Worm (Caenorhabditis elegans) whole organism, young adult: Measurements from ENCODE around the gene col-118.
A peak's percentile ranks its signal among the peaks of the same experiment; 100 is the strongest.

ENCODE experiments used
- B0019.2 ChIP-seq: fragments of 200-800 bp; sonication (Bioruptor generic); conservative IDR thresholded peaks from 2 replicates; pipeline ENCODE4 v1.3.6; 2022; ENCODE audit warnings: missing genetic modification reagents, missing genetic modification characterization, missing compliant biosample characterization
- F33H1.4 ChIP-seq: fragments of 200-800 bp; sonication (Bioruptor generic); IDR thresholded peaks from 2 replicates; pipeline ENCODE4 v1.3.6; 2022; ENCODE audit warnings: missing genetic modification reagents, missing genetic modification characterization, missing compliant biosample characterization
- F37B4.10 ChIP-seq: fragments of 200-800 bp; sonication (Bioruptor generic); IDR thresholded peaks from 2 replicates; pipeline ENCODE4 v1.3.6; 2022; ENCODE audit warnings: missing genetic modification characterization, missing compliant biosample characterization
- K11D2.4 ChIP-seq: fragments of 200-800 bp; sonication (Bioruptor generic); IDR thresholded peaks from 2 replicates; pipeline ENCODE4 v1.3.6; 2022; ENCODE audit warnings: missing genetic modification reagents, missing genetic modification characterization, missing compliant biosample characterization
- K12H6.12 ChIP-seq: fragments of 200-800 bp; sonication (Bioruptor generic); optimal IDR thresholded peaks from 2 replicates; lab custom pipeline; 2018; ENCODE audit warnings: mild to moderate bottlenecking, missing genetic modification characterization, missing compliant biosample characterization
- T26A5.8 ChIP-seq: sonication (generic microtip); optimal IDR thresholded peaks from 2 replicates; lab custom pipeline; 2016; ENCODE audit warnings: missing genetic modification characterization, missing compliant biosample characterization
- Y67H2A.10 ChIP-seq: fragments of 200-800 bp; sonication (Bioruptor generic); conservative IDR thresholded peaks from 2 replicates; pipeline ENCODE4 v1.3.6; 2022; ENCODE audit warnings: missing genetic modification reagents, missing genetic modification characterization, missing compliant biosample characterization
- aptf-2 ChIP-seq: fragments of 200-800 bp; sonication (Bioruptor generic); conservative IDR thresholded peaks from 2 replicates; pipeline ENCODE4 v1.3.6; 2022; ENCODE audit warnings: missing genetic modification reagents, missing genetic modification characterization, missing compliant biosample characterization
- aptf-3 ChIP-seq: fragments of 200-800 bp; sonication (Bioruptor generic); IDR thresholded peaks from 2 replicates; pipeline ENCODE4 v1.3.6; 2022; ENCODE audit warnings: missing genetic modification characterization, missing compliant biosample characterization
- attf-3 ChIP-seq: fragments of 200-800 bp; sonication (Bioruptor generic); conservative IDR thresholded peaks from 2 replicates; pipeline ENCODE4 v1.3.6; 2022; ENCODE audit warnings: missing genetic modification reagents, missing genetic modification characterization, missing compliant biosample characterization
- attf-5 ChIP-seq: fragments of 200-800 bp; sonication (Bioruptor generic); optimal IDR thresholded peaks from 2 replicates; lab custom pipeline; 2018; ENCODE audit warnings: mild to moderate bottlenecking, missing genetic modification characterization, missing compliant biosample characterization
- attf-6 ChIP-seq: fragments of 200-800 bp; sonication (Bioruptor generic); IDR thresholded peaks from 2 replicates; pipeline ENCODE4 v1.3.6; 2022; ENCODE audit warnings: missing genetic modification reagents, missing genetic modification characterization, missing compliant biosample characterization
- bed-1 ChIP-seq: fragments of 200-800 bp; sonication (Bioruptor generic); IDR thresholded peaks from 2 replicates; pipeline ENCODE4 v1.3.6; 2022; ENCODE audit warnings: missing genetic modification reagents, missing genetic modification characterization, missing compliant biosample characterization
- cebp-1 ChIP-seq, 2 experiments: fragments of 200-800 bp in 1 of 2; sonication (Bioruptor generic) in 1 of 2; sonication (generic microtip) in 1 of 2; IDR thresholded peaks in 1 of 2; optimal IDR thresholded peaks in 1 of 2; 2 replicates each; pipeline versions ENCODE4 v1.3.6 to Lab custom; 2017 to 2022; ENCODE audit warnings: missing compliant biosample characterization in 2 of 2, missing genetic modification characterization in 2 of 2, mild to moderate bottlenecking in 1 of 2, missing genetic modification reagents in 1 of 2, moderate library complexity in 1 of 2
- cebp-2 ChIP-seq: fragments of 200-800 bp; sonication (Bioruptor generic); IDR thresholded peaks from 2 replicates; pipeline ENCODE4 v1.3.6; 2022; ENCODE audit warnings: missing genetic modification characterization, missing compliant biosample characterization
- ceh-40 ChIP-seq: fragments of 200-800 bp; sonication (Bioruptor generic); IDR thresholded peaks from 2 replicates; pipeline ENCODE4 v1.3.6; 2022; ENCODE audit warnings: missing genetic modification characterization, missing compliant biosample characterization
- dpl-1 ChIP-seq: fragments of 150-350 bp; optimal IDR thresholded peaks from 2 replicates; lab custom pipeline; 2014; ENCODE audit warnings: missing biosample characterization, missing genetic modification reagents, missing genetic modification characterization
- egrh-3 ChIP-seq: fragments of 200-800 bp; sonication (Bioruptor generic); IDR thresholded peaks from 2 replicates; pipeline ENCODE4 v1.3.6; 2022; ENCODE audit warnings: missing genetic modification reagents, missing genetic modification characterization, missing compliant biosample characterization
- hlh-12 ChIP-seq: sonication (generic microtip); optimal IDR thresholded peaks from 2 replicates; lab custom pipeline; 2016; ENCODE audit warnings: missing genetic modification characterization, missing compliant biosample characterization
- hmg-20 ChIP-seq: fragments of 200-800 bp; sonication (Bioruptor generic); IDR thresholded peaks from 2 replicates; pipeline ENCODE4 v1.3.6; 2022; ENCODE audit warnings: missing genetic modification reagents, missing genetic modification characterization, missing compliant biosample characterization
- lag-1 ChIP-seq: fragments of 200-800 bp; sonication (Bioruptor generic); IDR thresholded peaks from 2 replicates; pipeline ENCODE4 v1.3.6; 2022; ENCODE audit warnings: missing genetic modification reagents, missing genetic modification characterization, missing compliant biosample characterization
- let-526 ChIP-seq: fragments of 200-800 bp; sonication (Bioruptor generic); IDR thresholded peaks from 2 replicates; pipeline ENCODE4 v1.3.6; 2022; ENCODE audit warnings: missing genetic modification reagents, missing genetic modification characterization, missing compliant biosample characterization
- lin-26 ChIP-seq: fragments of 200-800 bp; sonication (Bioruptor generic); IDR thresholded peaks from 2 replicates; pipeline ENCODE4 v1.3.6; 2022; ENCODE audit warnings: missing genetic modification reagents, missing genetic modification characterization, missing compliant biosample characterization
- lin-40 ChIP-seq: sonication (generic microtip); optimal IDR thresholded peaks from 2 replicates; lab custom pipeline; 2016; ENCODE audit warnings: missing genetic modification characterization, mild to moderate bottlenecking, missing compliant biosample characterization, missing genotype, missing genetic modification reagents
- lin-54 ChIP-seq: fragments of 200-800 bp; sonication (Bioruptor generic); optimal IDR thresholded peaks from 2 replicates; lab custom pipeline; 2018; ENCODE audit warnings: mild to moderate bottlenecking, missing genetic modification characterization, missing compliant biosample characterization
- lsl-1 ChIP-seq: fragments of 200-800 bp; sonication (Bioruptor generic); optimal IDR thresholded peaks from 2 replicates; lab custom pipeline; 2018; ENCODE audit warnings: mild to moderate bottlenecking, missing genetic modification characterization, moderate library complexity, missing compliant biosample characterization
- madf-6 ChIP-seq: fragments of 200-800 bp; sonication (Bioruptor generic); IDR thresholded peaks from 2 replicates; pipeline ENCODE4 v1.3.6; 2022; ENCODE audit warnings: missing genetic modification reagents, missing genetic modification characterization, missing compliant biosample characterization
- mel-28 ChIP-seq: sonication (generic microtip); optimal IDR thresholded peaks from 2 replicates; lab custom pipeline; 2016; ENCODE audit warnings: borderline replicate concordance, mild to moderate bottlenecking, missing genetic modification characterization, missing compliant biosample characterization
- nhr-179 ChIP-seq: sonication (generic microtip); optimal IDR thresholded peaks from 2 replicates; lab custom pipeline; 2016; ENCODE audit warnings: mild to moderate bottlenecking, missing genetic modification characterization, missing compliant biosample characterization
- nhr-80 ChIP-seq: sonication (generic microtip); optimal IDR thresholded peaks from 2 replicates; lab custom pipeline; 2016; ENCODE audit warnings: missing genetic modification characterization, missing compliant biosample characterization
- nhr-90 ChIP-seq: sonication (generic microtip); optimal IDR thresholded peaks from 2 replicates; lab custom pipeline; 2016; ENCODE audit warnings: missing genotype, mild to moderate bottlenecking, missing genetic modification characterization, missing compliant biosample characterization
- pha-4 ChIP-seq: fragments of 150-350 bp; sonication (generic microtip); optimal IDR thresholded peaks from 2 replicates; lab custom pipeline; 2014; ENCODE audit warnings: missing biosample characterization, missing genetic modification reagents, missing genetic modification characterization
- tbp1 ChIP-seq: fragments of 200-800 bp; sonication (Bioruptor generic); optimal IDR thresholded peaks from 2 replicates; lab custom pipeline; 2018; ENCODE audit warnings: mild to moderate bottlenecking, missing genetic modification characterization, missing compliant biosample characterization
- unc-130 ChIP-seq: sonication (generic microtip); optimal IDR thresholded peaks from 2 replicates; lab custom pipeline; 2016; ENCODE audit warnings: missing genetic modification reagents, missing genetic modification characterization, missing compliant biosample characterization
- zfh-2 ChIP-seq: fragments of 200-800 bp; sonication (Bioruptor generic); conservative IDR thresholded peaks from 2 replicates; pipeline ENCODE4 v1.3.6; 2022; ENCODE audit warnings: missing genetic modification reagents, missing genetic modification characterization, missing compliant biosample characterization
- zim-3 ChIP-seq: sonication (generic microtip); optimal IDR thresholded peaks from 2 replicates; lab custom pipeline; 2017; ENCODE audit warnings: mild to moderate bottlenecking, missing genetic modification characterization, moderate library complexity, missing compliant biosample characterization
- ztf-18 ChIP-seq: sonication (generic microtip); optimal IDR thresholded peaks from 2 replicates; lab custom pipeline; 2016; ENCODE audit warnings: missing genotype, mild to moderate bottlenecking, missing genetic modification characterization, missing compliant biosample characterization
- ztf-26 ChIP-seq: sonication (generic microtip); optimal IDR thresholded peaks from 2 replicates; lab custom pipeline; 2017; ENCODE audit warnings: missing genetic modification characterization, missing compliant biosample characterization
- ztf-28 ChIP-seq: fragments of 200-800 bp; sonication (Bioruptor generic); IDR thresholded peaks from 2 replicates; pipeline ENCODE4 v1.3.6; 2022; ENCODE audit warnings: missing genetic modification reagents, missing genetic modification characterization, missing compliant biosample characterization

The col-118 gene

ce11 chrIV:8840161-8840765 is 7.8 kb upstream of the col-118 start, which contains the start of the genes T28C6.11 and T11B7.1:
TSS of gene T28C6.11 (minus strand) at chrIV:8840261.
TSS of gene T11B7.1 (plus strand) at chrIV:8840715.
- no peak for TF ChIP-seq nhr-90
- TF ChIP-seq attf-6 = no peak
- no peak for TF ChIP-seq attf-5 (GFP tag; lab: Kevin White, UChicago)
- TF ChIP-seq lin-54 = no peak
- no peak for TF ChIP-seq lsl-1 (GFP tag; lab: Kevin White, UChicago)
- TF ChIP-seq lag-1 = no peak
- no peak for TF ChIP-seq T26A5.8 (tag; lab: Kevin White, UChicago)
- no peak for TF ChIP-seq ceh-40
- no peak for TF ChIP-seq bed-1 (GFP tag; lab: Robert Waterston, UW)
- TF ChIP-seq zim-3 = no peak
- no peak for TF ChIP-seq K12H6.12
- TF ChIP-seq F37B4.10 = no peak
- no peak for TF ChIP-seq unc-130 (GFP tag; lab: Kevin White, UChicago)
- no peak for TF ChIP-seq F33H1.4 (GFP tag; lab: Robert Waterston, UW)
- no peak for TF ChIP-seq ztf-26 (tag; lab: Kevin White, UChicago)
- no peak for TF ChIP-seq pha-4 (tag; lab: Kevin White, UChicago)
- no peak for TF ChIP-seq madf-6 (GFP tag; lab: Robert Waterston, UW)

DNA sequence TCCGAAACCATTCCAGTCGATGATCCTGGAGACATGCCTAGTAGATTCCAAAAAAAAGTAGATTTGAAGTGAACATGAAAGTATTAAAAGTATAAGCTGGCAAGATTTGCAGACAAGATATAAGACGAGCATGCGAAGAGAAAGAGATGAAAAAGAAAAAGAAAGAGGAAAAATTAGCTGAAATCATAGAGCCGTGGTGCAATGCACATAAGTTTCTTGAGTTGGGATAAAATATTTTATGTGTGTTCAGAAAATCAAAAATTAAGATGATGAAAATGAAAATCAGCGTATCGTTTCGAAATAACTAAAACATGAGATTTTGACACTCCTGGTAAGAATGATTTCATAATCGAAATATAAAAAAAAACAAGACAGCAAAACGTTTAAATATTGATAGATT is 3.6 kb upstream of the col-118 start, which contains the start of gene T11B7.2:
Gene T11B7.2, minus strand, starts transcription at position 101 of the 400 bp plus-strand sequence.
- TF ChIP-seq egrh-3 (no peak), ztf-28 (GFP tag; lab: Robert Waterston, UW) (no peak), lin-54 (no peak), bed-1 (GFP tag; lab: Robert Waterston, UW) (no peak), mel-28 (tag; lab: Kevin White, UChicago) (no peak), K11D2.4 (GFP tag; lab: Robert Waterston, UW) (no peak), lin-26 (GFP tag; lab: Robert Waterston, UW) (no peak), aptf-2 (GFP tag; lab: Robert Waterston, UW) (no peak), lin-40 (tag; lab: Kevin White, UChicago) (no peak), Y67H2A.10 (GFP tag; lab: Robert Waterston, UW) (no peak), hlh-12 (no peak), let-526 (GFP tag; lab: Robert Waterston, UW) (no peak), cebp-1 (GFP tag; IDR thresholded peaks at IDR 0.05; lab: Robert Waterston, UW) (no peak), cebp-1 (tag; optimal IDR thresholded peaks at IDR 0.05; lab: Kevin White, UChicago) (no peak), tbp1 (GFP tag; lab: Kevin White, UChicago) (no peak), cebp-2 (GFP tag; lab: Robert Waterston, UW) (no peak), attf-6 (no peak), B0019.2 (GFP tag; lab: Robert Waterston, UW) (no peak), nhr-179 (tag; lab: Kevin White, UChicago) (no peak), aptf-3 (GFP tag; lab: Robert Waterston, UW) (no peak), attf-3 (no peak)

- no peak for TF ChIP-seq lin-54
- peak; percentile 68 for TF ChIP-seq nhr-80
These were observed 2.1 kb upstream of the col-118 start for ce11 chrIV:8845922-8846321.

ce11 chrIV:8848983-8849382 is 965 bp downstream of the col-118 start:
- TF ChIP-seq dpl-1 (GFP tag; lab: Kevin White, UChicago) (no peak), ztf-18 (tag; lab: Kevin White, UChicago) (no peak), hmg-20 (GFP tag; lab: Robert Waterston, UW) (no peak), egrh-3 (peak; percentile 35; the same call in 1 of the 2 replicates), zfh-2 (GFP tag; lab: Robert Waterston, UW) (peak; percentile 83)
